Fruit fly (Drosophila melanogaster) whole organism, embryonic: ENCODE measurements around the gene Vav.
A peak's percentile ranks its signal among the peaks of the same experiment; 100 is the strongest.

Source experiments
- Adf1 ChIP-seq: fragments of 200-800 bp; sonication (Bioruptor generic); IDR thresholded peaks from 2 replicates; pipeline ENCODE4 v1.3.6; 2022; ENCODE audit warnings: missing biosample characterization, missing genetic modification characterization
- C15 ChIP-seq: fragments of 200-800 bp; sonication (Bioruptor generic); IDR thresholded peaks from 3 replicates; pipeline ENCODE4 v1.3.6; 2022; ENCODE audit warnings: missing biosample characterization, missing genetic modification characterization
- CG10147 ChIP-seq: fragments of 200-800 bp; sonication (Bioruptor generic); optimal IDR thresholded peaks from 2 replicates; lab custom pipeline; 2019; ENCODE audit warnings: missing biosample characterization, mild to moderate bottlenecking, missing genetic modification characterization, moderate library complexity
- CG10565 ChIP-seq: fragments of 200-800 bp; sonication (Bioruptor generic); optimal IDR thresholded peaks from 3 replicates; lab custom pipeline; 2016; ENCODE audit warnings: missing biosample characterization, mild to moderate bottlenecking, missing genetic modification characterization
- CG12659 ChIP-seq: fragments of 200-800 bp; sonication (Bioruptor generic); optimal IDR thresholded peaks from 3 replicates; lab custom pipeline; 2017; ENCODE audit warnings: mild to moderate bottlenecking, missing biosample characterization, missing genetic modification reagents, missing genetic modification characterization
- CG14050 ChIP-seq: fragments of 200-800 bp; sonication (Bioruptor generic); IDR thresholded peaks from 3 replicates; pipeline ENCODE4 v1.3.6; 2022; ENCODE audit warnings: missing biosample characterization, missing genetic modification characterization
- CG14710 ChIP-seq: fragments of 200-800 bp; sonication (Bioruptor generic); optimal IDR thresholded peaks from 3 replicates; lab custom pipeline; 2019; ENCODE audit warnings: missing biosample characterization, mild to moderate bottlenecking, missing genetic modification characterization, moderate library complexity
- CG16863 ChIP-seq: fragments of 200-800 bp; sonication (Bioruptor generic); optimal IDR thresholded peaks from 3 replicates; lab custom pipeline; 2016; ENCODE audit warnings: missing biosample characterization, missing genetic modification characterization
- CG32772 ChIP-seq: fragments of 200-800 bp; sonication (Bioruptor generic); IDR thresholded peaks from 2 replicates; pipeline ENCODE4 v1.3.6; 2022; ENCODE audit warnings: missing biosample characterization, missing genetic modification characterization
- CG3726 ChIP-seq: fragments of 200-800 bp; sonication (Bioruptor generic); IDR thresholded peaks from 3 replicates; pipeline ENCODE4, ENCODE4 v1.3.6; 2022; ENCODE audit warnings: missing biosample characterization, missing genetic modification characterization
- CG4282 ChIP-seq: fragments of 200-800 bp; sonication (Bioruptor generic); optimal IDR thresholded peaks from 2 replicates; lab custom pipeline; 2016; ENCODE audit warnings: missing biosample characterization, missing genetic modification characterization
- CG4328 ChIP-seq: fragments of 200-800 bp; sonication (Bioruptor generic); optimal IDR thresholded peaks from 3 replicates; lab custom pipeline; 2017; ENCODE audit warnings: missing biosample characterization, missing genetic modification reagents, missing genetic modification characterization
- CG43689 ChIP-seq: fragments of 200-800 bp; sonication (Bioruptor generic); IDR thresholded peaks from 2 replicates; pipeline ENCODE4 v1.3.6; 2022; ENCODE audit warnings: missing biosample characterization, missing genetic modification characterization
- CG6272 ChIP-seq: fragments of 200-800 bp; sonication (Bioruptor generic); IDR thresholded peaks from 2 replicates; pipeline ENCODE4 v1.3.6; 2022; ENCODE audit warnings: missing biosample characterization, missing genetic modification characterization
- CG7357 ChIP-seq: fragments of 200-800 bp; sonication (Bioruptor generic); IDR thresholded peaks from 3 replicates; pipeline ENCODE4 v1.3.6; 2022; ENCODE audit warnings: missing biosample characterization, missing genetic modification characterization
- CG7745 ChIP-seq: fragments of 200-800 bp; sonication (Bioruptor generic); optimal IDR thresholded peaks from 2 replicates; lab custom pipeline; 2018; ENCODE audit warnings: missing biosample characterization, mild to moderate bottlenecking, missing genetic modification characterization, moderate library complexity
- CG8089 ChIP-seq: fragments of 200-800 bp; sonication (Bioruptor generic); optimal IDR thresholded peaks from 3 replicates; lab custom pipeline; 2016; ENCODE audit warnings: missing biosample characterization, missing genetic modification characterization
- CG8281 ChIP-seq: fragments of 200-800 bp; sonication (Bioruptor generic); optimal IDR thresholded peaks from 2 replicates; lab custom pipeline; 2018; ENCODE audit warnings: missing biosample characterization, mild to moderate bottlenecking, missing genetic modification characterization, moderate library complexity
- CG8388 ChIP-seq: fragments of 200-800 bp; sonication (Bioruptor generic); optimal IDR thresholded peaks from 2 replicates; lab custom pipeline; 2019; ENCODE audit warnings: missing biosample characterization, mild to moderate bottlenecking, missing genetic modification characterization, moderate library complexity
- CG8765 ChIP-seq: fragments of 200-800 bp; sonication (Bioruptor generic); IDR thresholded peaks from 2 replicates; pipeline ENCODE4 v1.3.6; 2022; ENCODE audit warnings: missing biosample characterization, missing genetic modification characterization
- CG9817 ChIP-seq: fragments of 200-800 bp; sonication (Bioruptor generic); optimal IDR thresholded peaks from 2 replicates; lab custom pipeline; 2018; ENCODE audit warnings: missing biosample characterization, mild to moderate bottlenecking, missing genetic modification characterization, moderate library complexity
- Chrac-16 ChIP-seq: fragments of 200-800 bp; sonication (Bioruptor generic); optimal IDR thresholded peaks from 3 replicates; lab custom pipeline; 2016; ENCODE audit warnings: missing biosample characterization, missing genetic modification characterization
- Doc3 ChIP-seq: fragments of 200-800 bp; sonication (Bioruptor generic); IDR thresholded peaks from 3 replicates; pipeline ENCODE4 v1.3.6; 2022; ENCODE audit warnings: missing biosample characterization, missing genetic modification characterization; ENCODE audit not compliant: partially characterized antibody
- Eip74EF ChIP-seq, 2 experiments: fragments of 200-800 bp in 1 of 2; fragments of >200 bp in 1 of 2; sonication (Bioruptor generic) in 1 of 2; optimal IDR thresholded peaks; 2 replicates each; lab custom pipeline; 2017 to 2019; ENCODE audit warnings: missing biosample characterization in 2 of 2, missing genetic modification characterization in 2 of 2, mild to moderate bottlenecking in 1 of 2, moderate library complexity in 1 of 2
- Fer1 ChIP-seq: fragments of 200-800 bp; sonication (Bioruptor generic); optimal IDR thresholded peaks from 2 replicates; lab custom pipeline; 2017; ENCODE audit warnings: missing biosample characterization, mild to moderate bottlenecking, missing genetic modification characterization
- H15 ChIP-seq: fragments of 200-800 bp; sonication (Bioruptor generic); IDR thresholded peaks from 3 replicates; pipeline ENCODE4 v1.3.6; 2022; ENCODE audit warnings: missing biosample characterization, missing genetic modification characterization
- HHEX ChIP-seq: fragments of 200-800 bp; sonication (Bioruptor generic); optimal IDR thresholded peaks from 3 replicates; lab custom pipeline; 2017; ENCODE audit warnings: missing biosample characterization, mild to moderate bottlenecking, missing genetic modification characterization, missing genetic modification reagents
- HLH4C ChIP-seq: fragments of 200-800 bp; sonication (Bioruptor generic); IDR thresholded peaks from 3 replicates; pipeline ENCODE4 v1.3.6; 2022; ENCODE audit warnings: missing biosample characterization, missing genetic modification characterization; ENCODE audit not compliant: partially characterized antibody
- Hr51 ChIP-seq, 2 experiments: fragments of 200-800 bp; sonication (Bioruptor generic); optimal IDR thresholded peaks; 2 replicates in 1 of 2; 3 replicates in 1 of 2; lab custom pipeline; 2016 to 2018; ENCODE audit warnings: missing biosample characterization in 2 of 2, missing genetic modification characterization in 2 of 2, mild to moderate bottlenecking in 1 of 2, moderate library complexity in 1 of 2
- MTF-1 ChIP-seq: fragments of 200-800 bp; sonication (Bioruptor generic); optimal IDR thresholded peaks from 2 replicates; lab custom pipeline; 2018; ENCODE audit warnings: missing biosample characterization, mild to moderate bottlenecking, missing genetic modification characterization, borderline replicate concordance
- NC2α ChIP-seq: fragments of 200-800 bp; sonication (Bioruptor generic); optimal IDR thresholded peaks from 2 replicates; lab custom pipeline; 2016; ENCODE audit warnings: missing biosample characterization, missing genetic modification characterization
- PHDP ChIP-seq: fragments of 200-800 bp; sonication (Bioruptor generic); optimal IDR thresholded peaks from 3 replicates; lab custom pipeline; 2018; ENCODE audit warnings: missing biosample characterization, mild to moderate bottlenecking, missing genetic modification characterization, moderate library complexity
- Poxn ChIP-seq: fragments of 200-800 bp; sonication (Bioruptor generic); IDR thresholded peaks from 2 replicates; pipeline ENCODE4 v1.3.6; 2022; ENCODE audit warnings: missing biosample characterization, missing genetic modification characterization
- Scr ChIP-seq: fragments of 200-800 bp; sonication (Bioruptor generic); IDR thresholded peaks from 2 replicates; pipeline ENCODE4 v1.3.6; 2022; ENCODE audit warnings: missing biosample characterization, missing genetic modification characterization; ENCODE audit not compliant: partially characterized antibody
- caup ChIP-seq: fragments of 200-800 bp; sonication (Bioruptor generic); optimal IDR thresholded peaks from 3 replicates; lab custom pipeline; 2017; ENCODE audit warnings: missing biosample characterization, mild to moderate bottlenecking, missing genetic modification characterization, moderate library complexity; ENCODE audit not compliant: severe bottlenecking
- dmrt99B ChIP-seq: fragments of 200-800 bp; sonication (Bioruptor generic); optimal IDR thresholded peaks from 2 replicates; lab custom pipeline; 2018; ENCODE audit warnings: missing biosample characterization, mild to moderate bottlenecking, missing genetic modification characterization, moderate library complexity
- en ChIP-seq: fragments of 200-800 bp; sonication (Bioruptor generic); optimal IDR thresholded peaks from 2 replicates; lab custom pipeline; 2016; ENCODE audit warnings: missing biosample characterization, missing genetic modification characterization
- exex ChIP-seq: fragments of 200-800 bp; sonication (Bioruptor generic); optimal IDR thresholded peaks from 4 replicates; lab custom pipeline; 2018; ENCODE audit warnings: missing biosample characterization, mild to moderate bottlenecking, missing genetic modification characterization, moderate library complexity
- hbn ChIP-seq: fragments of 200-800 bp; sonication (Bioruptor generic); IDR thresholded peaks from 2 replicates; pipeline ENCODE4 v1.3.6; 2022; ENCODE audit warnings: missing biosample characterization, missing genetic modification characterization; ENCODE audit not compliant: partially characterized antibody
- jigr1 ChIP-seq: fragments of 200-800 bp; sonication (Bioruptor generic); IDR thresholded peaks from 3 replicates; pipeline ENCODE4 v1.3.6; 2022; ENCODE audit warnings: missing biosample characterization, missing genetic modification characterization
- lola ChIP-seq, 3 experiments: fragments of >200 bp in 2 of 3; fragments of 200-800 bp in 1 of 3; sonication (Bioruptor generic) in 1 of 3; optimal IDR thresholded peaks; 2 replicates each; lab custom pipeline; 2017 to 2019; ENCODE audit warnings: missing biosample characterization in 3 of 3, missing genetic modification characterization in 3 of 3, mild to moderate bottlenecking in 1 of 3, moderate library complexity in 1 of 3
- maf-S ChIP-seq: fragments of 200-800 bp; sonication (Bioruptor generic); optimal IDR thresholded peaks from 2 replicates; lab custom pipeline; 2016; ENCODE audit warnings: missing biosample characterization, missing genetic modification characterization
- mirr ChIP-seq: fragments of 200-800 bp; sonication (Bioruptor generic); optimal IDR thresholded peaks from 3 replicates; lab custom pipeline; 2018; ENCODE audit warnings: missing biosample characterization, mild to moderate bottlenecking, missing genetic modification characterization
- p53 ChIP-seq: fragments of 200-800 bp; sonication (Bioruptor generic); optimal IDR thresholded peaks from 2 replicates; lab custom pipeline; 2016; ENCODE audit warnings: missing biosample characterization, missing genetic modification characterization
- pfk ChIP-seq: fragments of 200-800 bp; sonication (Bioruptor generic); optimal IDR thresholded peaks from 2 replicates; lab custom pipeline; 2018; ENCODE audit warnings: missing biosample characterization, mild to moderate bottlenecking, missing genetic modification characterization, moderate library complexity
- ssp ChIP-seq: fragments of 200-800 bp; sonication (Bioruptor generic); IDR thresholded peaks from 2 replicates; pipeline ENCODE4 v1.3.6; 2022; ENCODE audit warnings: missing biosample characterization, missing genetic modification characterization
- trh ChIP-seq: fragments of 200-800 bp; sonication (Bioruptor generic); optimal IDR thresholded peaks from 2 replicates; lab custom pipeline; 2016; ENCODE audit warnings: missing biosample characterization, missing genetic modification characterization
- vfl ChIP-seq: fragments of 200-800 bp; sonication (Bioruptor generic); optimal IDR thresholded peaks from 2 replicates; lab custom pipeline; 2016; ENCODE audit warnings: missing biosample characterization, missing genetic modification characterization
- zf30C ChIP-seq: fragments of 200-800 bp; sonication (Bioruptor generic); optimal IDR thresholded peaks from 3 replicates; lab custom pipeline; 2018; ENCODE audit warnings: missing biosample characterization, mild to moderate bottlenecking, missing genetic modification characterization

Gene Vav

DNA sequence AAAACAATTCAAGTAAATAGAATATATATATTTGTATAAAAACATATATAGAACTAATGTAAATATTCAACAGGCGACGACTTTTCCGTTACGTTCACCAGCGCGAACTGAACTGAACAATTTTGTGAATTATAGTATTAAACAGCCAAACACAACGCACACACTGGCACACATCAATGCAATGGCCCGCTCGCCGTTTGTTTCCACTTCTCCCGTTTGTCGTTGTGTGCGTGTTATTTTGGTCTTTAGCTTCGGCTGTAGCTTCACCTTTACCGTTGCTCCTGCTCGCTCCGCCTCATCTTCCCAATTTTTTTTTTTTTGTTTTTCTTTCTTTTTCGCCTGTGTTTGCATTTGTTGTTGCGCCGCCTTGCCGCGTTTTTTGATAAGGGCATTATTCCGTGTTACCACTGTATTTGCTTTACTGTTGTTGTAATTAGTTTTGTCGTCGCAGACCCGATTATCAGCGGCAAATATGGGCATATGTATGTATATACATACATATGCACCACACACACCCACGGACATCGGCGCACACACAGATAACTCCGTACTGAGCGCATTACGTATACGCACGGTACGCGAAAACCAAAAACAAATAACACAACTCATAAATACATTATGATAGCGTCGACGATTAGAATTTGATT, 46.3 kb downstream of the Vav start, which contains the start of gene CG8051 (continued):
- TF ChIP-seq PHDP (tag; lab: Kevin White, UChicago) (no peak), Adf1 (GFP tag; lab: Robert Waterston, UW) (peak; percentile 32; the same call in 1 of the 2 replicates), Poxn (GFP tag; lab: Robert Waterston, UW) (no peak), zf30C (no peak), CG14710 (tag; lab: Kevin White, UChicago) (no peak), Scr (GFP tag; lab: Robert Waterston, UW) (no peak), Chrac-16 (GFP tag; lab: Kevin White, UChicago) (no peak), CG8388 (GFP tag; lab: Kevin White, UChicago) (no peak), CG43689 (GFP tag; lab: Robert Waterston, UW) (no peak), CG9817 (tag; lab: Kevin White, UChicago) (no peak), mirr (GFP tag; lab: Kevin White, UChicago) (peak; percentile 84), C15 (GFP tag; lab: Robert Waterston, UW) (no peak), HLH4C (no peak), CG4282 (no peak), lola (GFP tag; optimal IDR thresholded peaks at IDR 0.05; lab: Kevin White, UChicago) (no peak), CG16863 (GFP tag; lab: Kevin White, UChicago) (peak; percentile 18), pfk (no peak), CG7357 (GFP tag; lab: Robert Waterston, UW) (peak; percentile 88), exex (tag; lab: Kevin White, UChicago) (peak; percentile 97), Doc3 (GFP tag; lab: Robert Waterston, UW) (no peak), Eip74EF (GFP tag; optimal IDR thresholded peaks at IDR 0.05; lab: Kevin White, UChicago) (no peak), HHEX (GFP tag; lab: Kevin White, UChicago) (no peak), hbn (GFP tag; lab: Robert Waterston, UW) (no peak), CG7745 (tag; lab: Kevin White, UChicago) (no peak), Hr51 (GFP tag; optimal IDR thresholded peaks at IDR 0.05; lab: Kevin White, UChicago) (peak in 1 of 2 experiments; percentile 13), NC2α (GFP tag; lab: Kevin White, UChicago) (peak; percentile 52), MTF-1 (peak; percentile 42), CG3726 (no peak), CG4328 (no peak), maf-S (GFP tag; lab: Kevin White, UChicago) (no peak), CG14050 (GFP tag; lab: Robert Waterston, UW) (no peak), ssp (GFP tag; lab: Robert Waterston, UW) (peak; percentile 72), CG10147 (GFP tag; lab: Kevin White, UChicago) (no peak), CG6272 (GFP tag; lab: Robert Waterston, UW) (no peak), dmrt99B (tag; lab: Kevin White, UChicago) (peak; percentile 0), CG8281 (tag; lab: Kevin White, UChicago) (no peak), CG8089 (GFP tag; lab: Kevin White, UChicago) (peak; percentile 6), en (GFP tag; lab: Kevin White, UChicago) (no peak), CG12659 (GFP tag; lab: Kevin White, UChicago) (no peak), trh (GFP tag; lab: Kevin White, UChicago) (no peak), H15 (GFP tag; lab: Robert Waterston, UW) (no peak), CG10565 (GFP tag; lab: Kevin White, UChicago) (no peak), Fer1 (GFP tag; lab: Kevin White, UChicago) (peak; percentile 34), p53 (GFP tag; lab: Kevin White, UChicago) (no peak), caup (GFP tag; lab: Kevin White, UChicago) (peak; percentile 19), vfl (GFP tag; lab: Kevin White, UChicago) (no peak), CG32772 (peak; percentile 62; the same call in 1 of the 2 replicates), jigr1 (GFP tag; lab: Robert Waterston, UW) (no peak), CG8765 (GFP tag; lab: Robert Waterston, UW) (no peak)
